Worm (Caenorhabditis elegans) whole organism, L3 larva: ENCODE results near the gene C02C6.14.
A peak's percentile ranks its signal among the peaks of the same experiment; 100 is the strongest.

Experiments
- R02D3.7 ChIP-seq: fragments of 150-350 bp; optimal IDR thresholded peaks from 2 replicates; lab custom pipeline; 2014; ENCODE audit warnings: missing biosample characterization, missing genetic modification characterization
- ZK546.5 ChIP-seq: sonication (generic microtip); optimal IDR thresholded peaks from 2 replicates; lab custom pipeline; 2017; ENCODE audit warnings: missing biosample characterization, missing genetic modification characterization
- ceh-28 ChIP-seq: fragments of 150-350 bp; optimal IDR thresholded peaks from 2 replicates; lab custom pipeline; 2014; ENCODE audit warnings: missing biosample characterization, missing genetic modification reagents, missing genetic modification characterization
- ceh-9 ChIP-seq: sonication (generic microtip); optimal IDR thresholded peaks from 2 replicates; lab custom pipeline; 2018; ENCODE audit warnings: missing biosample characterization, missing genetic modification characterization
- eor-1 ChIP-seq, 2 experiments: fragments of 150-350 bp; optimal IDR thresholded peaks; 2 replicates each; lab custom pipeline; 2014 to 2018; ENCODE audit warnings: missing biosample characterization in 2 of 2, missing genetic modification characterization in 2 of 2
- fos-1 ChIP-seq: fragments of 150-350 bp; optimal IDR thresholded peaks from 2 replicates; lab custom pipeline; 2014; ENCODE audit warnings: missing biosample characterization, missing genetic modification characterization
- lin-15B ChIP-seq: fragments of 150-350 bp; optimal IDR thresholded peaks from 2 replicates; lab custom pipeline; 2014; ENCODE audit warnings: missing biosample characterization, missing genetic modification characterization
- mdl-1 ChIP-seq: fragments of 150-350 bp; optimal IDR thresholded peaks from 2 replicates; lab custom pipeline; 2014; ENCODE audit warnings: missing biosample characterization, missing genetic modification characterization
- mml-1 ChIP-seq: fragments of 150-350 bp; sonication (generic microtip); optimal IDR thresholded peaks from 3 replicates; lab custom pipeline; 2014; ENCODE audit warnings: missing biosample characterization, missing genetic modification characterization
- nhr-11 ChIP-seq: fragments of 150-350 bp; optimal IDR thresholded peaks from 2 replicates; lab custom pipeline; 2014; ENCODE audit warnings: missing biosample characterization, missing genetic modification characterization
- nhr-12 ChIP-seq: fragments of 150-350 bp; optimal IDR thresholded peaks from 2 replicates; lab custom pipeline; 2014; ENCODE audit warnings: missing biosample characterization, missing genetic modification characterization
- nhr-25 ChIP-seq: sonication (generic microtip); optimal IDR thresholded peaks from 2 replicates; lab custom pipeline; 2017; ENCODE audit warnings: missing biosample characterization, missing genetic modification characterization
- nhr-67 ChIP-seq: fragments of 150-350 bp; optimal IDR thresholded peaks from 2 replicates; lab custom pipeline; 2014; ENCODE audit warnings: missing biosample characterization, missing genetic modification characterization
- pqm-1 ChIP-seq: fragments of 150-350 bp; optimal IDR thresholded peaks from 2 replicates; lab custom pipeline; 2017; ENCODE audit warnings: missing biosample characterization, missing genetic modification characterization, inconsistent platforms
- snpc-4 ChIP-seq: fragments of 150-350 bp; optimal IDR thresholded peaks from 2 replicates; lab custom pipeline; 2014; ENCODE audit warnings: missing biosample characterization, missing genetic modification characterization
- unc-62 ChIP-seq: fragments of 150-350 bp; sonication (generic microtip); optimal IDR thresholded peaks from 4 replicates; lab custom pipeline; 2014; ENCODE audit warnings: missing biosample characterization, missing genetic modification reagents, missing genetic modification characterization
- zag-1 ChIP-seq: fragments of 150-350 bp; optimal IDR thresholded peaks from 2 replicates; lab custom pipeline; 2014; ENCODE audit warnings: missing biosample characterization, missing genetic modification characterization

Gene C02C6.14

DNA sequence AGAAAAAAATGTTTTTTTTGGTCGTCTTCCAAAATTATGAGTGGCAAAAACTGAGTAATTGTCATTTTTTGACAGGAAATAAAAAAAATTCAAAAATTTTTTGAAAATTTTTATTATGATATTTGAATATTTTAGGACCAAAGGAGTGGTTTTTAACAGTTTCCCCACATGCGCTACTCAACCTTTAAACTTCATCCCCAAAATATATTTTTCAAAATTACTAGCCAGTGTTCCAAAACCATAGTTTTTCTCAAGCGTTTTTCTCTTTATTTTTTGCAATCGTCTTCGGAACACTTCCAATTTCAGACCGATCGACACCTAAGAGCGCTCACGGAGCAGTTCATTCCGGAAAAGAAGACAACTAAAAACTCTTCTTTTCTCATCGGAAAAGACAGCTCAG is 39.5 kb downstream of the C02C6.14 start, which contains the start of gene K09A9.6:
Gene K09A9.6 (plus strand): TSS at position 301 of the 400 bp plus-strand sequence.
- TF ChIP-seq nhr-11 (no peak), ceh-9 (no peak), nhr-25 (tag; lab: Kevin White, UChicago) (no peak)
- TF ChIP-seq, all 47 proteins: peak for 0

- TF ChIP-seq pqm-1 (tag; lab: Kevin White, UChicago) (no peak), fos-1 (no peak), lin-15B (tag; lab: Kevin White, UChicago) (no peak), nhr-12 (no peak), zag-1 (tag; lab: Kevin White, UChicago) (no peak), ZK546.5 (tag; lab: Kevin White, UChicago) (no peak), eor-1 (tag; optimal IDR thresholded peaks at IDR 0.05; lab: Kevin White, UChicago) (no peak), nhr-67 (tag; lab: Kevin White, UChicago) (no peak), mdl-1 (tag; lab: Kevin White, UChicago) (no peak), mml-1 (tag; lab: Kevin White, UChicago) (no peak), R02D3.7 (tag; lab: Kevin White, UChicago) (no peak), ceh-28 (tag; lab: Kevin White, UChicago) (no peak), unc-62 (GFP tag; lab: Kevin White, UChicago) (no peak)
Observed at ce11 chrX:15585144-15585543, 47.7 kb downstream of the C02C6.14 start.

- no peak for TF ChIP-seq nhr-11
- TF ChIP-seq snpc-4 (tag; lab: Kevin White, UChicago), result peak; percentile 4
Observed at ce11 chrX:15586192-15586591, 48.7 kb downstream of the C02C6.14 start.
